Fruit fly (Drosophila melanogaster) Kc167 (cell line): ENCODE data around the gene CG6142.

Experiments
- Myc ChIP-seq: fragments of >200 bp; optimal IDR thresholded peaks from 2 replicates; lab custom pipeline; 2017; ENCODE audit warnings: missing external identifiers
- Sin3A ChIP-seq: fragments of >200 bp; optimal IDR thresholded peaks from 2 replicates; lab custom pipeline; 2018; ENCODE audit warnings: missing external identifiers
- h ChIP-seq: fragments of >200 bp; optimal IDR thresholded peaks from 3 replicates; lab custom pipeline; 2018; ENCODE audit warnings: missing external identifiers
- insv ChIP-seq: fragments of >200 bp; optimal IDR thresholded peaks from 3 replicates; lab custom pipeline; 2018; ENCODE audit warnings: missing external identifiers
- psq ChIP-seq: fragments of >200 bp; optimal IDR thresholded peaks from 2 replicates; lab custom pipeline; 2017; ENCODE audit warnings: missing external identifiers
- ttk ChIP-seq: sonication (Bioruptor generic); optimal IDR thresholded peaks from 2 replicates; lab custom pipeline; 2017; ENCODE audit warnings: missing external identifiers

Gene CG6142

dm6 chr3R:26108424-26108823, 24.5 kb upstream of the CG6142 start:
- TF ChIP-seq insv (lab: Kevin White, UChicago): no peak
- TF ChIP-seq h (lab: Kevin White, UChicago): no peak
- no peak for TF ChIP-seq Sin3A (lab: Kevin White, UChicago)
- TF ChIP-seq Myc (lab: Kevin White, UChicago): no peak
- TF ChIP-seq ttk (lab: Kevin White, UChicago): no peak
- TF ChIP-seq psq: no peak

DNA sequence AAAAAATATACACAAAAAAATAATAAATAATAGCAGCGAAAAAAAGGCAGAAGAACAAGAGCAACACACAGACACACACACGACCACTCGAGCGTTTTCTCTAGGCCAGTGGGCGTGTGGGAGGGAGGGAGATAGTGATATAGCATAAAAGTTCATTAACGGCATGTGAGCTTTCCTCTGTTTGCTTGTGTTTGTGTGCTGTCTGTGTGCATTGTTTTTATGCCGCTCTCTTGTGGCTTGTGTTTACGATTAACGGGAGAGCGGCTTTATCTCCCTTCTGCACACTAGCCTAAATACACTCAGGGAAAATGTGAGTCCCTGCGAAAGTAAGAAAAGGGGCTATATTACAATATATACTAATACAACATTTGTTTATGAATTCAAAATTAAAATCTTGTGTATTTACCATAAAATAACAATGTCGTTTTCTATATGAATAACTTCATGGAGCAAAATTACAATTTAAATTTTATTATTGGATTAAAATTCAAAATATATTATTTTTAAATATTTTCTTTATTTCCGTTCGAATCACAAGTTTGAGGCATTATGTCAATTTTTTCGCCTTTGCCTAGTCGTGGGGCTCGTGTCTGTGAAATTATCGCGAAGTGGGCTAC, 15.4 kb upstream of the CG6142 start:
- no peak for TF ChIP-seq insv (lab: Kevin White, UChicago)
- TF ChIP-seq Myc (lab: Kevin White, UChicago): no peak
- no peak for TF ChIP-seq ttk (lab: Kevin White, UChicago)
- no peak for TF ChIP-seq h (lab: Kevin White, UChicago)
- no peak for TF ChIP-seq psq

dm6 chr3R:26119993-26120392, 13.0 kb upstream of the CG6142 start:
- TF ChIP-seq Myc (lab: Kevin White, UChicago) (no peak), ttk (lab: Kevin White, UChicago) (no peak)

dm6 chr3R:26121108-26121507, 11.8 kb upstream of the CG6142 start:
- TF ChIP-seq Sin3A (lab: Kevin White, UChicago) (no peak), Myc (lab: Kevin White, UChicago) (no peak), ttk (lab: Kevin White, UChicago) (no peak), psq (no peak), insv (lab: Kevin White, UChicago) (no peak), h (lab: Kevin White, UChicago) (no peak)

dm6 chr3R:26121785-26122184, 11.2 kb upstream of the CG6142 start:
- TF ChIP-seq insv (lab: Kevin White, UChicago) (no peak), ttk (lab: Kevin White, UChicago) (no peak), h (lab: Kevin White, UChicago) (no peak), psq (no peak), Myc (lab: Kevin White, UChicago) (no peak), Sin3A (lab: Kevin White, UChicago) (no peak)

DNA sequence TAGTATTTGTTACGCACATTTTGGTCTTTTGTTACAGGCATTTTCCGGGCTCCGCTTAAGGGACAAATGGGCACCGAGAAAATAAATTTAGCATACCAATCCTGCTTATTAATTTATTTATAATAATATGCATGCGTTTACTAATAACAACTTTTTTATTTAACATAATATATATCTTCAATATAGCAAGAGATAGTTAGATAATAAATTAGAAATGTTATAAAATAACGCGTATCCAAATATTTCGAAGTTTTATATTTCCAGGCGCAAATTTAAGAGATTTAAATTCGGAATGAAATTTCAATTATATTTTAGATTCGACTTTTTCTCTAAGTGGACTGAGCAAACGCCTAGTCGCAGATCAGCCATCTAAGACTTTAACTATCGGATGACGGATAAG, 10.1 kb upstream of the CG6142 start:
- no peak for TF ChIP-seq Sin3A (lab: Kevin White, UChicago)

DNA sequence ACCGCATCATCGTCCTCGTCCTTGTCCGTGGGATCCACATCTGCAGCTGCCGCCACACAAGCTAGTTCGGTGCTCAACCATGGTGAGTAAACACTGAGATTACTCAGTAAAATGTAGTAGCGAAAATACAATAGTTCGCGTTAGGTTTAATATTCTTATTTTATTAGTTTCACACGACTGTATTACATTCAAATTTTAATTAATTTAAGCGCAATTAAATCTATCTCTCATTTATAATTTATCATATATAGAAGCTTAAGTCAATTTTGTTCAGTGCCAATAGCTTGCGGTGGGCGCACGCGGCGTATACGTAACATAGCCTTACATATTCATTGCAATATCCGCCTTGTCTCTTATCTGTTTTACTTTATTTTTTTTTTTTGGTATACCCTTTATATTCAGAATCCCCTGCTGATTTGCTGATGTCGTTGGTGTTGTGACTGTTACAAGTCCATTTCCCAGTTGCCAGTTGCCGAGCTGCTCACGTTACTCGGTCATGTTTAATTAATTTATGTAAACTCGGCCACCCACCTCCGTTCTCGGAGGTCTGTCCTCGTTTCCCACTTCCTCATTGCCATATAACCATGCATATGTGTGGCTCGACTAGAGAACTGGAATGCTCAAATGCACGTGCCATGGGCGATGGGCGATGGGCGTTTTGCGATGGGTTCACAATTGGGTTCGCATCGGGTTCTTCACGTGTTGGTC, 8.2 kb upstream of the CG6142 start:
- TF ChIP-seq insv (lab: Kevin White, UChicago): no peak
- TF ChIP-seq ttk (lab: Kevin White, UChicago): no peak
- TF ChIP-seq psq: no peak
- no peak for TF ChIP-seq h (lab: Kevin White, UChicago)
- no peak for TF ChIP-seq Sin3A (lab: Kevin White, UChicago)
- TF ChIP-seq Myc (lab: Kevin White, UChicago): no peak

DNA sequence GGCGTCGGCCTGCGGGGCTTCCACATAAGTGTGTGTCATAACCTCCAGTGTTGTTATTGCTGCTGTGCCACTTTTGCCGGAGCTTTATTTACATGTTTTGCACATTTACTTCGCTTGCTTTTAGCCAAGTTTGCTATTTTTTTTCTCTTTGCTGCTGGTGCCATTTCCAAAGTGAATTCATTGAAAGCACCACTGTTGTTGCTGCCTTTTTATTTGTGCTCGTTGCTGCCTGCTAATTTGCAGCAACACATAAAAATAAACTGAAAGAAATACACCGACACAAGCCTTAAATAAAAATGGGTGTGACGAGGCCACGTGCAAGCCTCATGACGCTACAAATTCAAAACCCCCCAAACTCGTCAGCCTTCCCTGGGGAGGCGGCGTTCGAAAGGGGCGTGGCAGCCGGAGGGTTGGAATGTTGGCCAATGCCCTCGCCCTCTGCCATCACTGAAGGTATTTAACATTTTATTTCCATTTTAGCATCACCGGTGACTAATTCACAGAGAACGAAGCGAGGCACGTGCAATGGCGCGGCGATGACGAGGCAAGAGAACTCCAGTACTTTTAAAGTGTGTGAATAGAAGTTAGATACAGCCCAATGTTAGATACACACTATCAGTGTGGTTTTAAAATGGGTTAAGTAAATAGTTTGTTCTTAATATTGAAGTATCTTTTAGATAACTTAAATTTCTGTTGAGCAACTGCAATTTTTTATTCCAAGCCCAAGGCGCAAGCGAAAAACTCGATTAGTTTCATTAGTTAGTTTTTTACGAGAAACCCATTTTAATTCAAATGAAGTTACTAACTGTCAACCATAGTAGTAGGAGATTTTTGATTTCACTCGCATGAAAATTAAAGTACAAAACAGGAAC, 6.9 kb upstream of the CG6142 start, which contains the start of gene CG14556:
Gene CG14556, plus strand, starts transcription at position 822 of the 872 bp plus-strand sequence.
- TF ChIP-seq Myc (lab: Kevin White, UChicago): no peak

dm6 chr3R:26128442-26129003, 4.4 kb upstream of the CG6142 start:
- TF ChIP-seq insv (lab: Kevin White, UChicago) (no peak), Myc (lab: Kevin White, UChicago) (no peak), h (lab: Kevin White, UChicago) (no peak), Sin3A (lab: Kevin White, UChicago) (no peak), ttk (lab: Kevin White, UChicago) (no peak), psq (no peak)

- TF ChIP-seq ttk (lab: Kevin White, UChicago) (no peak), Sin3A (lab: Kevin White, UChicago) (no peak), psq (no peak), Myc (lab: Kevin White, UChicago) (no peak), h (lab: Kevin White, UChicago) (no peak), insv (lab: Kevin White, UChicago) (no peak)
These were observed 3.3 kb upstream of the CG6142 start for dm6 chr3R:26129680-26130079.

DNA sequence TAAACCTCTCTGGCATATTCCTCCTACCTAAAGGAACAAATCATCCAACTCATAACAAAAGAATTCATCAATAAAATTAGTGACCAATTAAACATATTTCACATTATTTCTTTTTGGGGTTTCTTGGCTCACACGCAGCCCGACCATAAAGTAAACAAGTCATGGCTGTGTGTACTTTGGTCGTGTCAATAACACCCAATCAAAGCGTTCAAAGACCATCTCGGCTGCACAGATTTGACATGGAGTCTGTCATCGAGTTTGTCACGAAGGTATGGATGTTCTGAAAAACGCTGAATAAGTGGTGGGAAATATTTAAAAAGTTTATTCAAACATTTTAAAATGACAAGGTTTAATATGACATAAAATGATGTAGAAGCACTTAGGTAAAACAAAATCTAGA, 2.4 kb upstream of the CG6142 start:
- TF ChIP-seq h (lab: Kevin White, UChicago): no peak
- TF ChIP-seq ttk (lab: Kevin White, UChicago): no peak
- no peak for TF ChIP-seq Myc (lab: Kevin White, UChicago)
- no peak for TF ChIP-seq psq
- no peak for TF ChIP-seq Sin3A (lab: Kevin White, UChicago)
- TF ChIP-seq insv (lab: Kevin White, UChicago): no peak

dm6 chr3R:26137189-26137588, 4.2 kb downstream of the CG6142 start:
- TF ChIP-seq ttk (lab: Kevin White, UChicago): no peak
- TF ChIP-seq psq: no peak
- no peak for TF ChIP-seq h (lab: Kevin White, UChicago)
- no peak for TF ChIP-seq Myc (lab: Kevin White, UChicago)
